Worm (Caenorhabditis elegans) whole organism, L4/young adult: ENCODE measurements around the gene cpsf-2.

Source experiments
- dao-5 ChIP-seq: sonication (generic microtip); optimal IDR thresholded peaks from 2 replicates; lab custom pipeline; 2016; ENCODE audit warnings: missing genotype, missing genetic modification characterization, moderate library complexity, missing compliant biosample characterization
- him-1 ChIP-seq: sonication (generic microtip); optimal IDR thresholded peaks from 2 replicates; lab custom pipeline; 2016; ENCODE audit warnings: missing genotype, missing genetic modification reagents, missing genetic modification characterization, missing compliant biosample characterization

ce11 chrV:7218988-7219387 is 40.0 kb downstream of the cpsf-2 start, which contains the start of gene C13F10.5:
- TF ChIP-seq him-1: no peak
- no peak for TF ChIP-seq dao-5 (tag; lab: Kevin White, UChicago)
